Worm (Caenorhabditis elegans) whole organism, young adult: Measurements from ENCODE around the gene fbxb-53.

Source experiments
- C06A6.2 ChIP-seq: fragments of 200-800 bp; sonication (Bioruptor generic); conservative IDR thresholded peaks from 2 replicates; pipeline ENCODE4 v1.3.6; 2022; ENCODE audit warnings: missing genetic modification characterization, missing compliant biosample characterization
- F49E8.2 ChIP-seq: sonication (generic microtip); optimal IDR thresholded peaks from 3 replicates; lab custom pipeline; 2017; ENCODE audit warnings: missing genetic modification characterization, mild to moderate bottlenecking, missing compliant biosample characterization, antibody characterized with exemption, moderate library complexity; ENCODE audit not compliant: insufficient read depth
- F52B5.7 ChIP-seq: sonication (generic microtip); optimal IDR thresholded peaks from 2 replicates; lab custom pipeline; 2016; ENCODE audit warnings: mild to moderate bottlenecking, missing genetic modification characterization, missing compliant biosample characterization
- Y53F4B.3 ChIP-seq: fragments of 200-800 bp; sonication (Bioruptor generic); IDR thresholded peaks from 2 replicates; pipeline ENCODE4 v1.3.6; 2022; ENCODE audit warnings: missing genetic modification reagents, missing genetic modification characterization, missing compliant biosample characterization
- Y56A3A.18 ChIP-seq: fragments of 200-800 bp; sonication (Bioruptor generic); IDR thresholded peaks from 2 replicates; pipeline ENCODE4 v1.3.6; 2022; ENCODE audit warnings: missing genetic modification reagents, missing genetic modification characterization, missing compliant biosample characterization
- Y95B8A.8 ChIP-seq: fragments of 200-800 bp; sonication (Bioruptor generic); IDR thresholded peaks from 2 replicates; pipeline ENCODE4 v1.3.6; 2022; ENCODE audit warnings: missing genetic modification reagents, missing genetic modification characterization, missing compliant biosample characterization
- aptf-2 ChIP-seq: fragments of 200-800 bp; sonication (Bioruptor generic); conservative IDR thresholded peaks from 2 replicates; pipeline ENCODE4 v1.3.6; 2022; ENCODE audit warnings: missing genetic modification reagents, missing genetic modification characterization, missing compliant biosample characterization
- aptf-3 ChIP-seq: fragments of 200-800 bp; sonication (Bioruptor generic); IDR thresholded peaks from 2 replicates; pipeline ENCODE4 v1.3.6; 2022; ENCODE audit warnings: missing genetic modification characterization, missing compliant biosample characterization
- bed-2 ChIP-seq: fragments of 200-800 bp; sonication (Bioruptor generic); IDR thresholded peaks from 2 replicates; pipeline ENCODE4 v1.3.6; 2022; ENCODE audit warnings: missing genetic modification reagents, missing genetic modification characterization, missing compliant biosample characterization
- cebp-1 ChIP-seq, 2 experiments: fragments of 200-800 bp in 1 of 2; sonication (Bioruptor generic) in 1 of 2; sonication (generic microtip) in 1 of 2; IDR thresholded peaks in 1 of 2; optimal IDR thresholded peaks in 1 of 2; 2 replicates each; pipeline versions ENCODE4 v1.3.6 to Lab custom; 2017 to 2022; ENCODE audit warnings: missing compliant biosample characterization in 2 of 2, missing genetic modification characterization in 2 of 2, mild to moderate bottlenecking in 1 of 2, missing genetic modification reagents in 1 of 2, moderate library complexity in 1 of 2
- hlh-26 ChIP-seq: fragments of 200-800 bp; sonication (Bioruptor generic); conservative IDR thresholded peaks from 2 replicates; pipeline ENCODE4 v1.3.6; 2022; ENCODE audit warnings: missing genetic modification reagents, missing genetic modification characterization, missing compliant biosample characterization
- hmg-1.2 ChIP-seq: fragments of 200-800 bp; sonication (Bioruptor generic); IDR thresholded peaks from 2 replicates; pipeline ENCODE4 v1.3.6; 2022; ENCODE audit warnings: missing genetic modification reagents, missing genetic modification characterization, missing compliant biosample characterization
- hrde-1 ChIP-seq: sonication (generic microtip); optimal IDR thresholded peaks from 2 replicates; lab custom pipeline; 2016; ENCODE audit warnings: missing genetic modification characterization, mild to moderate bottlenecking, missing compliant biosample characterization, moderate library complexity, missing genotype, missing genetic modification reagents, borderline replicate concordance
- hsf-1 ChIP-seq: fragments of 200-800 bp; sonication (Bioruptor generic); IDR thresholded peaks from 2 replicates; pipeline ENCODE4 v1.3.6; 2022; ENCODE audit warnings: missing genetic modification reagents, missing genetic modification characterization, missing compliant biosample characterization
- let-526 ChIP-seq: fragments of 200-800 bp; sonication (Bioruptor generic); IDR thresholded peaks from 2 replicates; pipeline ENCODE4 v1.3.6; 2022; ENCODE audit warnings: missing genetic modification reagents, missing genetic modification characterization, missing compliant biosample characterization
- lin-26 ChIP-seq: fragments of 200-800 bp; sonication (Bioruptor generic); IDR thresholded peaks from 2 replicates; pipeline ENCODE4 v1.3.6; 2022; ENCODE audit warnings: missing genetic modification reagents, missing genetic modification characterization, missing compliant biosample characterization
- lin-35 ChIP-seq, 3 experiments: fragments of 150-350 bp in 2 of 3; sonication (generic microtip) in 1 of 3; optimal IDR thresholded peaks; 2 replicates each; lab custom pipeline; 2014 to 2018; ENCODE audit warnings: missing biosample characterization in 3 of 3, missing genetic modification characterization in 3 of 3, missing genetic modification reagents in 3 of 3
- lin-54 ChIP-seq: fragments of 200-800 bp; sonication (Bioruptor generic); optimal IDR thresholded peaks from 2 replicates; lab custom pipeline; 2018; ENCODE audit warnings: mild to moderate bottlenecking, missing genetic modification characterization, missing compliant biosample characterization
- lsy-27 ChIP-seq: sonication (generic microtip); optimal IDR thresholded peaks from 2 replicates; lab custom pipeline; 2017; ENCODE audit warnings: missing genetic modification characterization, mild to moderate bottlenecking, missing compliant biosample characterization, antibody characterized with exemption, missing genotype, borderline replicate concordance; ENCODE audit not compliant: insufficient read depth
- mes-4 ChIP-seq: sonication (generic microtip); optimal IDR thresholded peaks from 2 replicates; lab custom pipeline; 2016; ENCODE audit warnings: missing genotype, missing genetic modification characterization, missing compliant biosample characterization
- nfya-2 ChIP-seq: fragments of 200-800 bp; sonication (Bioruptor generic); IDR thresholded peaks from 2 replicates; pipeline ENCODE4 v1.3.6; 2022; ENCODE audit warnings: missing genetic modification reagents, missing genetic modification characterization, missing compliant biosample characterization
- nhr-179 ChIP-seq: sonication (generic microtip); optimal IDR thresholded peaks from 2 replicates; lab custom pipeline; 2016; ENCODE audit warnings: mild to moderate bottlenecking, missing genetic modification characterization, missing compliant biosample characterization
- pbrm-1 ChIP-seq: fragments of 200-800 bp; sonication (Bioruptor generic); IDR thresholded peaks from 2 replicates; pipeline ENCODE4 v1.3.6; 2022; ENCODE audit warnings: missing genetic modification reagents, missing genetic modification characterization, missing compliant biosample characterization
- rcor-1 ChIP-seq: fragments of 200-800 bp; sonication (Bioruptor generic); IDR thresholded peaks from 2 replicates; pipeline ENCODE4 v1.3.6; 2022; ENCODE audit warnings: missing genetic modification reagents, missing genetic modification characterization, missing compliant biosample characterization
- snpc-1.3 ChIP-seq: sonication (generic microtip); optimal IDR thresholded peaks from 2 replicates; lab custom pipeline; 2017; ENCODE audit warnings: missing genetic modification characterization, mild to moderate bottlenecking, missing compliant biosample characterization, antibody characterized with exemption, moderate library complexity, missing genotype, missing genetic modification reagents; ENCODE audit not compliant: insufficient read depth
- snpc-4 ChIP-seq, 5 experiments: fragments of 150-350 bp in 1 of 5; sonication (generic microtip) in 4 of 5; optimal IDR thresholded peaks; 2 replicates each; lab custom pipeline; 2014 to 2018; ENCODE audit warnings: missing genetic modification characterization in 5 of 5, missing biosample characterization in 3 of 5, antibody characterized with exemption in 2 of 5, mild to moderate bottlenecking in 2 of 5, missing compliant biosample characterization in 2 of 5, missing genotype in 2 of 5, moderate library complexity in 2 of 5, missing genetic modification reagents in 1 of 5
- somi-1 ChIP-seq: fragments of 200-800 bp; sonication (Bioruptor generic); optimal IDR thresholded peaks from 2 replicates; lab custom pipeline; 2018; ENCODE audit warnings: mild to moderate bottlenecking, missing genetic modification characterization, missing compliant biosample characterization
- tbp1 ChIP-seq: fragments of 200-800 bp; sonication (Bioruptor generic); optimal IDR thresholded peaks from 2 replicates; lab custom pipeline; 2018; ENCODE audit warnings: mild to moderate bottlenecking, missing genetic modification characterization, missing compliant biosample characterization
- unc-130 ChIP-seq: sonication (generic microtip); optimal IDR thresholded peaks from 2 replicates; lab custom pipeline; 2016; ENCODE audit warnings: missing genetic modification reagents, missing genetic modification characterization, missing compliant biosample characterization
- zfh-2 ChIP-seq: fragments of 200-800 bp; sonication (Bioruptor generic); conservative IDR thresholded peaks from 2 replicates; pipeline ENCODE4 v1.3.6; 2022; ENCODE audit warnings: missing genetic modification reagents, missing genetic modification characterization, missing compliant biosample characterization
- zim-3 ChIP-seq: sonication (generic microtip); optimal IDR thresholded peaks from 2 replicates; lab custom pipeline; 2017; ENCODE audit warnings: mild to moderate bottlenecking, missing genetic modification characterization, moderate library complexity, missing compliant biosample characterization
- ztf-18 ChIP-seq: sonication (generic microtip); optimal IDR thresholded peaks from 2 replicates; lab custom pipeline; 2016; ENCODE audit warnings: missing genotype, mild to moderate bottlenecking, missing genetic modification characterization, missing compliant biosample characterization
- ztf-22 ChIP-seq: fragments of 200-800 bp; sonication (Bioruptor generic); optimal IDR thresholded peaks from 2 replicates; lab custom pipeline; 2018; ENCODE audit warnings: mild to moderate bottlenecking, missing genetic modification characterization, moderate library complexity, missing compliant biosample characterization
- ztf-28 ChIP-seq: fragments of 200-800 bp; sonication (Bioruptor generic); IDR thresholded peaks from 2 replicates; pipeline ENCODE4 v1.3.6; 2022; ENCODE audit warnings: missing genetic modification reagents, missing genetic modification characterization, missing compliant biosample characterization

The fbxb-53 gene

ce11 chrII:1736353-1736752 is 20.3 kb upstream of the fbxb-53 start, which contains the start of gene ceh-83:
Gene ceh-83, minus strand, starts transcription at chrII:1736533.
- 0 out of 2 replicates have a peak, but pooled peaks have one; percentile 25 for TF ChIP-seq pbrm-1 (GFP tag; lab: Robert Waterston, UW)
- TF ChIP-seq C06A6.2 (GFP tag; lab: Robert Waterston, UW): no peak
- 0 out of 2 replicates have a peak, but pooled peaks have one; percentile 52 for TF ChIP-seq aptf-2 (GFP tag; lab: Robert Waterston, UW)
- peak; percentile 92 for TF ChIP-seq hmg-1.2 (GFP tag; lab: Robert Waterston, UW)

- no peak for TF ChIP-seq nfya-2
- TF ChIP-seq ztf-18 (tag; lab: Kevin White, UChicago): no peak
- no peak for TF ChIP-seq snpc-4 (GFP tag; optimal IDR thresholded peaks at IDR 0.05; lab: Kevin White, UChicago)
- TF ChIP-seq snpc-4 (tag; optimal IDR thresholded peaks at IDR 0.05; lab: Kevin White, UChicago): no peak
- TF ChIP-seq tbp1: no peak
- TF ChIP-seq ztf-22 (GFP tag; lab: Kevin White, UChicago): no peak
- TF ChIP-seq hlh-26 (GFP tag; lab: Robert Waterston, UW): no peak
- TF ChIP-seq zfh-2 (GFP tag; lab: Robert Waterston, UW): no peak
- no peak for TF ChIP-seq aptf-2 (GFP tag; lab: Robert Waterston, UW)
- no peak for TF ChIP-seq C06A6.2 (GFP tag; lab: Robert Waterston, UW)
- no peak for TF ChIP-seq aptf-3 (GFP tag; lab: Robert Waterston, UW)
- no peak for TF ChIP-seq lin-35 (GFP tag; optimal IDR thresholded peaks at IDR 0.05; lab: Kevin White, UChicago)
- TF ChIP-seq lin-26 (GFP tag; lab: Robert Waterston, UW): no peak
- no peak for TF ChIP-seq let-526 (GFP tag; lab: Robert Waterston, UW)
Measured at ce11 chrII:1738844-1739243, 17.8 kb upstream of the fbxb-53 start, which contains the start of the genes irld-9 and irld-33. Gene irld-9, minus strand, starts transcription at chrII:1738944. Gene irld-33, plus strand, starts transcription at chrII:1739052.

- no peak for TF ChIP-seq lsy-27
- TF ChIP-seq Y95B8A.8 (GFP tag; lab: Robert Waterston, UW): no peak
- no peak for TF ChIP-seq lin-54
- TF ChIP-seq zim-3 (tag; lab: Kevin White, UChicago): no peak
- TF ChIP-seq somi-1 (GFP tag; lab: Kevin White, UChicago): no peak
- no peak for TF ChIP-seq ztf-28
- TF ChIP-seq F49E8.2: no peak
- TF ChIP-seq Y53F4B.3: no peak
- no peak for TF ChIP-seq pbrm-1 (GFP tag; lab: Robert Waterston, UW)
- TF ChIP-seq nhr-179: no peak
- no peak for TF ChIP-seq hmg-1.2 (GFP tag; lab: Robert Waterston, UW)
Measured at ce11 chrII:1741248-1741647, 15.4 kb upstream of the fbxb-53 start, which contains the start of gene K07G6.1. Gene K07G6.1, plus strand, starts transcription at chrII:1741548.

ce11 chrII:1742535-1742934 is 14.1 kb upstream of the fbxb-53 start, which contains the start of gene F36H5.12:
Gene F36H5.12, plus strand, starts transcription at chrII:1742835.
- TF ChIP-seq bed-2 (no peak), F52B5.7 (no peak), cebp-1 (GFP tag; IDR thresholded peaks at IDR 0.05; lab: Robert Waterston, UW) (no peak), cebp-1 (tag; optimal IDR thresholded peaks at IDR 0.05; lab: Kevin White, UChicago) (no peak), rcor-1 (GFP tag; lab: Robert Waterston, UW) (no peak), lsy-27 (no peak), ztf-22 (GFP tag; lab: Kevin White, UChicago) (no peak)

ce11 chrII:1744183-1744582 is 12.5 kb upstream of the fbxb-53 start, which contains the start of gene clec-19:
Gene clec-19, plus strand, starts transcription at chrII:1744483.
- TF ChIP-seq hrde-1 (tag; lab: Kevin White, UChicago): no peak
- TF ChIP-seq Y56A3A.18: no peak
- TF ChIP-seq snpc-1.3 (tag; lab: Kevin White, UChicago): no peak
- TF ChIP-seq unc-130 (GFP tag; lab: Kevin White, UChicago): no peak
- no peak for TF ChIP-seq hsf-1 (GFP tag; lab: Robert Waterston, UW)
- TF ChIP-seq snpc-4 (GFP tag; optimal IDR thresholded peaks at IDR 0.05; lab: Kevin White, UChicago): no peak
- no peak for TF ChIP-seq snpc-4 (tag; optimal IDR thresholded peaks at IDR 0.05; lab: Kevin White, UChicago)
- no peak for TF ChIP-seq mes-4 (tag; lab: Kevin White, UChicago)
